Worm (Caenorhabditis elegans): Measurements from ENCODE around the gene lin-29.

The lin-29 gene

ce11 chrII:11910569-11910968, 24.6 kb downstream of the lin-29 start:
- no peak for TF ChIP-seq lsl-1 (GFP tag; optimal IDR thresholded peaks at IDR 0.05)
- peak; percentile 61 for TF ChIP-seq nfyb-1 (GFP tag; IDR thresholded peaks at IDR 0.05)
- TF ChIP-seq lin-54 (GFP tag; optimal IDR thresholded peaks at IDR 0.05), result no peak

ce11 chrII:11906217-11906616, 28.9 kb downstream of the lin-29 start, which contains the start of gene ZK930.4:
ZK930.4 (plus strand) TSS chrII:11906517.
- no peak for TF ChIP-seq F57A8.1 (GFP tag; optimal IDR thresholded peaks at IDR 0.05)
- TF ChIP-seq F55B11.4 (tag; optimal IDR thresholded peaks at IDR 0.05; ENCODE audit: borderline replicate concordance, insufficient read depth), result no peak
- TF ChIP-seq F39B2.1 (GFP tag; IDR thresholded peaks at IDR 0.05), result no peak
- no peak for TF ChIP-seq xnd-1 (tag; optimal IDR thresholded peaks at IDR 0.05)
- no peak for TF ChIP-seq ztf-18 (tag; optimal IDR thresholded peaks at IDR 0.05)
- TF ChIP-seq gei-17 (GFP tag; optimal IDR thresholded peaks at IDR 0.05), result no peak
- TF ChIP-seq F52B5.7 (tag; optimal IDR thresholded peaks at IDR 0.05), result no peak
- TF ChIP-seq hlh-26 (GFP tag; conservative IDR thresholded peaks at IDR 0.05), result no peak
- no peak for TF ChIP-seq mxl-1 (tag; optimal IDR thresholded peaks at IDR 0.05)
- TF ChIP-seq let-607 (tag; optimal IDR thresholded peaks at IDR 0.05), result no peak
- no peak for TF ChIP-seq fkh-3 (tag; optimal IDR thresholded peaks at IDR 0.05)
- no peak for TF ChIP-seq nhr-179 (tag; optimal IDR thresholded peaks at IDR 0.05)
- TF ChIP-seq ztf-25 (GFP tag; IDR thresholded peaks at IDR 0.05), result no peak
- no peak for TF ChIP-seq ceh-58 (GFP tag; IDR thresholded peaks at IDR 0.05)
- no peak for TF ChIP-seq rec-8 (tag; optimal IDR thresholded peaks at IDR 0.05)

ce11 chrII:11905023-11905422, 30.1 kb downstream of the lin-29 start:
- no peak for TF ChIP-seq xnd-1 (tag; optimal IDR thresholded peaks at IDR 0.05)
- TF ChIP-seq Y53G8AR.9 (GFP tag; conservative IDR thresholded peaks at IDR 0.05), result no peak
- no peak for TF ChIP-seq attf-6 (GFP tag; IDR thresholded peaks at IDR 0.05)
- TF ChIP-seq bed-2 (GFP tag; IDR thresholded peaks at IDR 0.05), result no peak
- TF ChIP-seq egl-18 (GFP tag; IDR thresholded peaks at IDR 0.05), result no peak
- no peak for TF ChIP-seq snpc-3.4 (tag; optimal IDR thresholded peaks at IDR 0.05)
- TF ChIP-seq hrde-1 (tag; optimal IDR thresholded peaks at IDR 0.05; ENCODE audit: borderline replicate concordance), result no peak
- TF ChIP-seq ets-4 (GFP tag; optimal IDR thresholded peaks at IDR 0.05), result no peak
- TF ChIP-seq ceh-91 (GFP tag; IDR thresholded peaks at IDR 0.05), result no peak
- no peak for TF ChIP-seq lag-1 (GFP tag; IDR thresholded peaks at IDR 0.05)
- TF ChIP-seq attf-5 (GFP tag; optimal IDR thresholded peaks at IDR 0.05), result no peak
- TF ChIP-seq dox-1 (GFP tag; IDR thresholded peaks at IDR 0.05), result no peak
- TF ChIP-seq lin-40 (tag; optimal IDR thresholded peaks at IDR 0.05), result no peak
- TF ChIP-seq madf-6 (GFP tag; IDR thresholded peaks at IDR 0.05), result no peak
- TF ChIP-seq F55B11.4 (tag; optimal IDR thresholded peaks at IDR 0.05; ENCODE audit: borderline replicate concordance, insufficient read depth), result no peak
- no peak for TF ChIP-seq ceh-100 (GFP tag; IDR thresholded peaks at IDR 0.05)
- TF ChIP-seq mcd-1 (GFP tag; IDR thresholded peaks at IDR 0.05), result no peak

DNA sequence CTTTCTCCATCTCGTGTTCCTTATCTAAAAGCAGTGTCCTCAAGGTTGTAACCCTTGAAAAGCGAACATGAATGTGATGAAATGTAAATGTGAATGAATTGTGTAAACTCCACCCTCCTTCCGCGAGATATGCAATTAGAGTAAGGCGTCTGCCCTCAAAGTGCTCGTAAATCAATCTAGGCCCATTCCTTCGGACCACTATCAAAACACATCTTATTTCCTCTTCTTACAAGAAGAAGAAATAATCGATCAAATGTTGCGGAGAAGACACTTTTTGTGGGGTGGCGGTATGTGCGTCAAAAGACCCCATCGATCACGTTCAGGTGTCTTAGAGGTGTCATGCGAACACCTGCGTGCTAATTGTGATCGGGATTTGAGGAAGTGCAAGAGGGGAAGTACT, 32.9 kb downstream of the lin-29 start:
- TF ChIP-seq cebp-2 (GFP tag; IDR thresholded peaks at IDR 0.05) (no peak), F39B2.1 (GFP tag; IDR thresholded peaks at IDR 0.05) (no peak), zim-3 (tag; optimal IDR thresholded peaks at IDR 0.05) (no peak), F57A8.1 (GFP tag; optimal IDR thresholded peaks at IDR 0.05) (no peak), nhr-179 (tag; optimal IDR thresholded peaks at IDR 0.05) (no peak), nhr-27 (tag; optimal IDR thresholded peaks at IDR 0.05) (no peak), cebp-1 (GFP tag; IDR thresholded peaks at IDR 0.05) (no peak), cebp-1 (tag; optimal IDR thresholded peaks at IDR 0.05) (no peak), B0261.1 (tag; optimal IDR thresholded peaks at IDR 0.05) (no peak), mxl-1 (tag; optimal IDR thresholded peaks at IDR 0.05) (no peak), bed-2 (GFP tag; IDR thresholded peaks at IDR 0.05) (no peak), F37B4.10 (GFP tag; IDR thresholded peaks at IDR 0.05) (no peak), lag-1 (GFP tag; IDR thresholded peaks at IDR 0.05) (no peak), F55B11.4 (tag; optimal IDR thresholded peaks at IDR 0.05; ENCODE audit: borderline replicate concordance, insufficient read depth) (no peak), ceh-58 (GFP tag; IDR thresholded peaks at IDR 0.05) (no peak), dox-1 (GFP tag; IDR thresholded peaks at IDR 0.05) (no peak), K12H6.12 (tag; optimal IDR thresholded peaks at IDR 0.05) (no peak)

Measured in whole organism, young adult.